Worm (Caenorhabditis elegans) whole organism, midembryonic: ENCODE data around the gene haf-1.

Experiments used
- flt-1 ChIP-seq: fragments of 200-800 bp; sonication (Bioruptor generic); IDR thresholded peaks from 2 replicates; pipeline ENCODE4 v1.3.6; 2022; ENCODE audit warnings: missing genetic modification characterization, missing compliant biosample characterization
- med-1 ChIP-seq: sonication (generic microtip); optimal IDR thresholded peaks from 2 replicates; lab custom pipeline; 2017; ENCODE audit warnings: missing genetic modification characterization, mild to moderate bottlenecking, missing compliant biosample characterization, antibody characterized with exemption, missing genetic modification reagents; ENCODE audit not compliant: insufficient read depth
- ref-1 ChIP-seq: fragments of 200-800 bp; sonication (Bioruptor generic); conservative IDR thresholded peaks from 2 replicates; pipeline ENCODE4 v1.3.6; 2022; ENCODE audit warnings: missing genetic modification reagents, missing genetic modification characterization, missing compliant biosample characterization
- ztf-23 ChIP-seq: fragments of 200-800 bp; sonication (Bioruptor generic); IDR thresholded peaks from 2 replicates; pipeline ENCODE4 v1.3.6; 2022; ENCODE audit warnings: missing genetic modification reagents, missing genetic modification characterization, missing compliant biosample characterization

DNA sequence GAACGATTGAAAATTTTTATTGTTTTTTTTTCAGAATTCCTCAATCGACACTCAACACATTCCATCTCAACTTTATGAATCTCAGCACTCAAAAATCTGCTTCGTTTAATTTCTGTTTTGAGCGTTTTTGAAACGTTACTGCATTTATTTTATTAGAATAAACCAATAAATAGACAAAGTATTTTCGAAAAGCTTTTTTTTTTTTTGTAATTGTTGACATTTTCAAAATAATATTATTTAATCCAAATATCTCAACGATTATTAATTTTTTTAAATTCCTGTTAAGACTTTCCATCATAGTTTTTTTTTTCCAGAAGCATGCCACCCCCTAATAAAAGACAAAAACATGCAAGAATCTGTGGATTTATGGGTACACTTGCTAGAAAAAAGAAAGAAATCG is 44.0 kb upstream of the haf-1 start, which contains the start of gene C49C3.7:
- TF ChIP-seq ref-1 (GFP tag; lab: Robert Waterston, UW) (no peak), ztf-23 (GFP tag; lab: Robert Waterston, UW) (no peak), flt-1 (no peak), med-1 (GFP tag; lab: Kevin White, UChicago) (no peak)
